Fruit fly (Drosophila melanogaster): ENCODE results near the gene CG14435.

CG14435 gene

DNA sequence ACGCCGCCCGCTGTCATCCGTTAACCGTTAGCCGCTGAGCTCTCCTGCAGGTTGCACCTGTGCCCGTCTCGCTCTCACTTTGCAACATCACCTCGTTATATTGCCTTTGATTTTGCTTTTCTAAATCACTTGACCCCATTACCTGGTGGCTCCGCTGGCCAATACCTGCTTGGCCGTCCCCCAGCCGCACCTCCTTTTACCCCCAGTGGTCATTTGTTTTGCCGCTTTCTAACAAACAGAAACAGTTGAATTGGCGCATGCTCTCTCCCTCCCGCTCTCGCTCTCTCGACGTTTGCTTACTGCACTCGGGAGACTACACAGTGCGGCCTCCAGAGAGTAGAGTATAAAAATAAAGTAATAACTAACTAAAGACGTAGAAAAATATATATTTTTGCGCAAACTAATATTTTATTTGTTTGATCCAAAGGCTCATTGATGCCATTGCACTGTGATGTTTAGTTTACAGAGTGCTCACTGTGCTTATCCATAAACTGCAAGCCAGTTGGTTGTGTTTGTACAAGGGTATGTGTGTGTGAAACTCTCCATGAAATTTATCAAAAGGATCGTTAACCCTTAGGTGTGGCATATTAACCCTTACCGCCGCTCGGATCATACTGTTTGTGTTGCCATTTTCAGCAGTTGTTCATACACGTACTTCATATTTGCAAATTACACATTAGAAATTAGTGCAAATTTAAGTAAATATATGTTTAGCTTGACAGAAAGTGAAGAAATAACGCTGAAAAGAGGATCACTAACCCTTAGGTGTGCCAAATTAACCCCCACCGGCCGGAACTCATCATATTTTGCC, 39.0 kb downstream of the CG14435 start (continued):
- peak; percentile 15 for TF ChIP-seq CG11398 (GFP tag; optimal IDR thresholded peaks at IDR 0.05)
- TF ChIP-seq CG42726 (GFP tag; IDR thresholded peaks at IDR 0.05; ENCODE audit: partially characterized antibody): no peak
- TF ChIP-seq CG2129 (GFP tag; IDR thresholded peaks at IDR 0.05; ENCODE audit: partially characterized antibody): no peak
- no peak for TF ChIP-seq Hr39 (optimal IDR thresholded peaks at IDR 0.05)
- TF ChIP-seq unc-4 (GFP tag; IDR thresholded peaks at IDR 0.05; ENCODE audit: partially characterized antibody): no peak
- peak; percentile 59 for TF ChIP-seq CG30431 (GFP tag; optimal IDR thresholded peaks at IDR 0.05)
- peak; percentile 89 for TF ChIP-seq sisA (GFP tag; IDR thresholded peaks at IDR 0.05)
- peak; percentile 80; the same call in 2 of the 3 replicates for TF ChIP-seq Dbx (GFP tag; IDR thresholded peaks at IDR 0.05)
- TF ChIP-seq ab (GFP tag; optimal IDR thresholded peaks at IDR 0.05): peak; percentile 31
- TF ChIP-seq CG7556 (GFP tag; optimal IDR thresholded peaks at IDR 0.05): peak; percentile 69
- no peak for TF ChIP-seq CG16813 (GFP tag; IDR thresholded peaks at IDR 0.05; ENCODE audit: partially characterized antibody)
- TF ChIP-seq scrt (GFP tag; optimal IDR thresholded peaks at IDR 0.05): peak; percentile 65
- peak; percentile 95 for TF ChIP-seq lbe (GFP tag; optimal IDR thresholded peaks at IDR 0.05)
- TF ChIP-seq CG3726 (GFP tag; IDR thresholded peaks at IDR 0.05): peak; percentile 86
- peak in 1 of 2 experiments; percentile 53 for TF ChIP-seq Hr51 (GFP tag; optimal IDR thresholded peaks at IDR 0.05)
- peak; percentile 33 for TF ChIP-seq MTF-1 (GFP tag; optimal IDR thresholded peaks at IDR 0.05; ENCODE audit: borderline replicate concordance)
- peak; percentile 70 to 74 for TF ChIP-seq Trl (optimal IDR thresholded peaks at IDR 0.05)
- TF ChIP-seq Trl (GFP tag; optimal IDR thresholded peaks at IDR 0.05): peak; percentile 58
- TF ChIP-seq so (GFP tag; IDR thresholded peaks at IDR 0.05): peak; percentile 84
- peak; percentile 89 for TF ChIP-seq Optix (GFP tag; IDR thresholded peaks at IDR 0.05)
- TF ChIP-seq gsb-n (tag; optimal IDR thresholded peaks at IDR 0.05): no peak
- TF ChIP-seq CG6683 (GFP tag; optimal IDR thresholded peaks at IDR 0.05): peak; percentile 33
- TF ChIP-seq CG2889 (GFP tag; IDR thresholded peaks at IDR 0.05): peak; percentile 81
- peak; percentile 58 for TF ChIP-seq CG9817 (tag; optimal IDR thresholded peaks at IDR 0.05)
- TF ChIP-seq CG9609 (GFP tag; optimal IDR thresholded peaks at IDR 0.05): peak; percentile 51
- TF ChIP-seq ken (GFP tag; IDR thresholded peaks at IDR 0.05): peak; percentile 93
- TF ChIP-seq Xrp1 (GFP tag; IDR thresholded peaks at IDR 0.05): peak; percentile 90
- TF ChIP-seq psq (GFP tag; optimal IDR thresholded peaks at IDR 0.05): peak; percentile 27
- no peak for TF ChIP-seq CG8388 (GFP tag; optimal IDR thresholded peaks at IDR 0.05)
- TF ChIP-seq fd3F (GFP tag; optimal IDR thresholded peaks at IDR 0.05): peak; percentile 18
- TF ChIP-seq Dfd (GFP tag; optimal IDR thresholded peaks at IDR 0.05): no peak
- TF ChIP-seq onecut (GFP tag; IDR thresholded peaks at IDR 0.05): peak; percentile 62
- TF ChIP-seq CG10366 (GFP tag; IDR thresholded peaks at IDR 0.05): peak; percentile 89
- TF ChIP-seq CG17328 (GFP tag; IDR thresholded peaks at IDR 0.05): peak; percentile 93
- peak; percentile 55 for TF ChIP-seq Asciz (GFP tag; optimal IDR thresholded peaks at IDR 0.05)
- no peak for TF ChIP-seq zf30C (GFP tag; optimal IDR thresholded peaks at IDR 0.05)
- TF ChIP-seq dati (GFP tag; IDR thresholded peaks at IDR 0.05): peak; percentile 76
- peak; percentile 84 for TF ChIP-seq CG14667 (GFP tag; IDR thresholded peaks at IDR 0.05)
- no peak for TF ChIP-seq BEAF-32 (GFP tag; optimal IDR thresholded peaks at IDR 0.05)
- TF ChIP-seq Sin3A (optimal IDR thresholded peaks at IDR 0.05): no peak
- TF ChIP-seq sug (tag; optimal IDR thresholded peaks at IDR 0.05): peak; percentile 1
- peak; percentile 71; the same call in 2 of the 3 replicates for TF ChIP-seq CG6175 (GFP tag; IDR thresholded peaks at IDR 0.05)
- TF ChIP-seq CG12299 (tag; optimal IDR thresholded peaks at IDR 0.05): peak; percentile 41
- TF ChIP-seq Dad (GFP tag; optimal IDR thresholded peaks at IDR 0.05): peak; percentile 51
- TF ChIP-seq wdn (GFP tag; IDR thresholded peaks at IDR 0.05): peak; percentile 48; the same call in 1 of the 2 replicates
- no peak for TF ChIP-seq usp (GFP tag; optimal IDR thresholded peaks at IDR 0.05)
- peak; percentile 82 for TF ChIP-seq CG2120 (GFP tag; optimal IDR thresholded peaks at IDR 0.05)
- peak; percentile 86 for TF ChIP-seq CG10959 (GFP tag; IDR thresholded peaks at IDR 0.05)
- TF ChIP-seq Antp (GFP tag; optimal IDR thresholded peaks at IDR 0.05): peak; percentile 55
- TF ChIP-seq CG17612 (GFP tag; IDR thresholded peaks at IDR 0.05): peak; percentile 40; the same call in 1 of the 2 replicates

All from whole organism, embryonic.